Worm (Caenorhabditis elegans) whole organism, L4/young adult: ENCODE measurements around the gene F54F7.14.

Experiments used
- W03F9.2 ChIP-seq: fragments of 150-350 bp; optimal IDR thresholded peaks from 2 replicates; lab custom pipeline; 2014; ENCODE audit warnings: missing biosample characterization, missing genetic modification characterization
- dao-5 ChIP-seq: sonication (generic microtip); optimal IDR thresholded peaks from 2 replicates; lab custom pipeline; 2016; ENCODE audit warnings: missing genotype, missing genetic modification characterization, moderate library complexity, missing compliant biosample characterization

DNA sequence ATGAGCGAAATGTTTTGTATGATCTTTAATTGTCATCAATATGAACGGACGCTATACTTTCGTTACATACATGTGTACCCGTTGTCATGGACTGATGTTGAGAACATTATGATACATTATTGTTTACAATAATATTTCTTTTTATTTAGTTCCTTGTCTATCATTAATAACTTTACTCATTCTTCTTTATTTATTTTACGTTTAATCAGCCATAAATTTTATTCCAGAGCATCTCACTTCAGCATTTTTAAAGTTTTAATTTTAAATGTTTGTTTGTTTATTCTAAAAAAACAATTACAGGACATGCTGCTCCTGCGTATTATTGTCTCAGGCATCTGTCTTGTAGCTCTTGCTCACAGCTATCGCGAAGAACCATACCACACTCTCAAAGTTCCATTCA, 7.3 kb upstream of the F54F7.14 start, which contains the start of gene F54F7.2:
- TF ChIP-seq W03F9.2 (tag; lab: Kevin White, UChicago) (no peak), dao-5 (tag; lab: Kevin White, UChicago) (no peak)
